Worm (Caenorhabditis elegans): Measurements from ENCODE around the gene sucl-2.

Gene sucl-2

DNA sequence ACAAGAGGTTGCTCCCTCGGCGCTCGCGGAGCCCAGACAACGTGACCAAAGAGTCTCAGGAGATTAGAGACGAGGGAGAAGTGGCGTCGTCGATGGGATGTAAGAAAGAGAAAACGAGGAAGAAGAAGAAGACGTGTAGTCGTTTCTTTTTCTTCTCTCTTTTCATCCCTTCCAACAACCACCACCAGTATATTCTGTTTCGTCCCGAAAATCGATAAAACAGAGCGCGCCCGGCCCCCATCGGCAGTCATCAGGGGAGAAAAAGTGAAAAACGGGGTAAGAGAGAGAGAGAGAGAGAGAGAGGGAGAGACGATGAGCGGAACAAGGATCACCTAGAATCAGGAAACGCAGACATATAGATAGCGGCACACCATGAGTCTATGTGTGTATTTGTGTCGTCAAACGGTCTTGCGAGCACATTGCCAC is 13.3 kb downstream of the sucl-2 start (continued):
- TF ChIP-seq lin-13 (GFP tag; optimal IDR thresholded peaks at IDR 0.05) (no peak), lin-15B (tag; optimal IDR thresholded peaks at IDR 0.05) (no peak), madf-5 (GFP tag; IDR thresholded peaks at IDR 0.05) (no peak), Y48G9A.11 (GFP tag; IDR thresholded peaks at IDR 0.05) (no peak), lin-38 (GFP tag; IDR thresholded peaks at IDR 0.05) (peak; percentile 50; the same call in 1 of the 2 replicates), mxl-2 (GFP tag; conservative IDR thresholded peaks at IDR 0.05) (no peak), sdz-12 (GFP tag; optimal IDR thresholded peaks at IDR 0.05) (no peak), saeg-2 (GFP tag; IDR thresholded peaks at IDR 0.05) (no peak), dmd-6 (GFP tag; IDR thresholded peaks at IDR 0.05) (peak; percentile 77), lin-29 (GFP tag; IDR thresholded peaks at IDR 0.05) (no peak), ama-1 (optimal IDR thresholded peaks at IDR 0.05) (peak; percentile 48), fos-1 (tag; optimal IDR thresholded peaks at IDR 0.05) (no peak), duxl-1 (tag; optimal IDR thresholded peaks at IDR 0.05; ENCODE audit: poor library complexity) (no peak), tag-97 (GFP tag; IDR thresholded peaks at IDR 0.05) (no peak), ctbp-1 (GFP tag; IDR thresholded peaks at IDR 0.05) (peak; percentile 78), nhr-28 (tag; optimal IDR thresholded peaks at IDR 0.05) (peak; percentile 65), skn-1 (tag; optimal IDR thresholded peaks at IDR 0.05) (no peak), nhr-11 (tag; optimal IDR thresholded peaks at IDR 0.05) (peak; percentile 60), Y75B8A.6 (GFP tag; IDR thresholded peaks at IDR 0.05) (no peak), pqm-1 (tag; optimal IDR thresholded peaks at IDR 0.05) (peak; percentile 11), ztf-7 (tag; optimal IDR thresholded peaks at IDR 0.05) (peak; percentile 7), T26A8.4 (GFP tag; IDR thresholded peaks at IDR 0.05) (peak; percentile 62), F10B5.3 (tag; optimal IDR thresholded peaks at IDR 0.05) (no peak), ceh-62 (tag; optimal IDR thresholded peaks at IDR 0.05) (no peak), nhr-6 (tag; optimal IDR thresholded peaks at IDR 0.05) (no peak), zfp-3 (GFP tag; conservative IDR thresholded peaks at IDR 0.05) (no peak), D1046.2 (GFP tag; IDR thresholded peaks at IDR 0.05) (no peak), unc-130 (GFP tag; optimal IDR thresholded peaks at IDR 0.05) (no peak), spr-3 (GFP tag; optimal IDR thresholded peaks at IDR 0.05) (no peak), nhr-25 (tag; optimal IDR thresholded peaks at IDR 0.05; ENCODE audit: borderline replicate concordance, insufficient read depth) (no peak), daf-19 (GFP tag; conservative IDR thresholded peaks at IDR 0.05) (no peak), nhr-237 (tag; optimal IDR thresholded peaks at IDR 0.05) (no peak), hlh-30 (tag; optimal IDR thresholded peaks at IDR 0.05; ENCODE audit: insufficient read depth) (peak; percentile 88), hif-1 (tag; optimal IDR thresholded peaks at IDR 0.05) (peak in 1 of 2 experiments; percentile 65), php-3 (GFP tag; IDR thresholded peaks at IDR 0.05) (0 out of 2 replicates have a peak, but pooled peaks have one; percentile 40), nhr-10 (tag; optimal IDR thresholded peaks at IDR 0.05) (no peak), dmd-8 (GFP tag; IDR thresholded peaks at IDR 0.05) (no peak), nhr-41 (GFP tag; IDR thresholded peaks at IDR 0.05) (no peak), nhr-48 (tag; optimal IDR thresholded peaks at IDR 0.05) (no peak), dve-1 (tag; optimal IDR thresholded peaks at IDR 0.05; ENCODE audit: insufficient read depth) (peak; percentile 71), mdt-29 (GFP tag; IDR thresholded peaks at IDR 0.05) (no peak), nhr-77 (tag; optimal IDR thresholded peaks at IDR 0.05) (no peak), dmd-9 (GFP tag; IDR thresholded peaks at IDR 0.05) (no peak), madf-9 (GFP tag; conservative IDR thresholded peaks at IDR 0.05) (peak; percentile 51; the same call in 1 of the 2 replicates), ZK337.2 (GFP tag; IDR thresholded peaks at IDR 0.05) (no peak), mdl-1 (tag; optimal IDR thresholded peaks at IDR 0.05) (peak; percentile 1 to 72), F37D6.2 (tag; optimal IDR thresholded peaks at IDR 0.05) (peak; percentile 70), zip-11 (GFP tag; IDR thresholded peaks at IDR 0.05) (no peak), unc-39 (tag; optimal IDR thresholded peaks at IDR 0.05) (no peak), ZK546.5 (tag; optimal IDR thresholded peaks at IDR 0.05) (no peak), hmg-1.1 (GFP tag; IDR thresholded peaks at IDR 0.05) (peak; percentile 86), mes-2 (tag; optimal IDR thresholded peaks at IDR 0.05; ENCODE audit: poor library complexity, severe bottlenecking) (peak; percentile 21)

Measured in whole organism, L4 larva.